Fruit fly (Drosophila melanogaster): Measurements from ENCODE around the gene CG15386.

CG15386 gene

dm6 chr2L:2182735-2183340 lies 34.2 kb downstream of the CG15386 start:
- no peak for TF ChIP-seq Myc (optimal IDR thresholded peaks at IDR 0.05)
- no peak for TF ChIP-seq insv (optimal IDR thresholded peaks at IDR 0.05)
- TF ChIP-seq ttk (optimal IDR thresholded peaks at IDR 0.05), result no peak
- no peak for TF ChIP-seq h (optimal IDR thresholded peaks at IDR 0.05)
- TF ChIP-seq psq (optimal IDR thresholded peaks at IDR 0.05), result no peak
- no peak for TF ChIP-seq Sin3A (optimal IDR thresholded peaks at IDR 0.05)

dm6 chr2L:2181971-2182643 lies 34.9 kb downstream of the CG15386 start:
- TF ChIP-seq insv (optimal IDR thresholded peaks at IDR 0.05), result no peak
- no peak for TF ChIP-seq psq (optimal IDR thresholded peaks at IDR 0.05)
- no peak for TF ChIP-seq Sin3A (optimal IDR thresholded peaks at IDR 0.05)
- TF ChIP-seq ttk (optimal IDR thresholded peaks at IDR 0.05), result no peak
- no peak for TF ChIP-seq h (optimal IDR thresholded peaks at IDR 0.05)
- no peak for TF ChIP-seq Myc (optimal IDR thresholded peaks at IDR 0.05)

- TF ChIP-seq insv (optimal IDR thresholded peaks at IDR 0.05) (no peak), Myc (optimal IDR thresholded peaks at IDR 0.05) (no peak)
Observed at dm6 chr2L:2180665-2181064, 36.4 kb downstream of the CG15386 start.

dm6 chr2L:2180120-2180539 lies 36.9 kb downstream of the CG15386 start:
- TF ChIP-seq Myc (optimal IDR thresholded peaks at IDR 0.05) (no peak), ttk (optimal IDR thresholded peaks at IDR 0.05) (no peak), h (optimal IDR thresholded peaks at IDR 0.05) (no peak), psq (optimal IDR thresholded peaks at IDR 0.05) (no peak), Sin3A (optimal IDR thresholded peaks at IDR 0.05) (no peak), insv (optimal IDR thresholded peaks at IDR 0.05) (no peak)

dm6 chr2L:2179366-2179765 lies 37.7 kb downstream of the CG15386 start:
- no peak for TF ChIP-seq insv (optimal IDR thresholded peaks at IDR 0.05)
- no peak for TF ChIP-seq Sin3A (optimal IDR thresholded peaks at IDR 0.05)
- no peak for TF ChIP-seq Myc (optimal IDR thresholded peaks at IDR 0.05)
- no peak for TF ChIP-seq h (optimal IDR thresholded peaks at IDR 0.05)

dm6 chr2L:2178810-2179143 lies 38.3 kb downstream of the CG15386 start:
- no peak for TF ChIP-seq psq (optimal IDR thresholded peaks at IDR 0.05)
- no peak for TF ChIP-seq h (optimal IDR thresholded peaks at IDR 0.05)
- TF ChIP-seq insv (optimal IDR thresholded peaks at IDR 0.05), result no peak
- TF ChIP-seq Sin3A (optimal IDR thresholded peaks at IDR 0.05), result no peak
- no peak for TF ChIP-seq Myc (optimal IDR thresholded peaks at IDR 0.05)
- TF ChIP-seq ttk (optimal IDR thresholded peaks at IDR 0.05), result no peak

dm6 chr2L:2177969-2178809 lies 38.9 kb downstream of the CG15386 start, which contains the start of gene aop:
TSS of gene aop (minus strand) at chr2L:2178754.
- no peak for TF ChIP-seq ttk (optimal IDR thresholded peaks at IDR 0.05)
- TF ChIP-seq h (optimal IDR thresholded peaks at IDR 0.05), result no peak
- no peak for TF ChIP-seq Myc (optimal IDR thresholded peaks at IDR 0.05)
- no peak for TF ChIP-seq Sin3A (optimal IDR thresholded peaks at IDR 0.05)
- TF ChIP-seq psq (optimal IDR thresholded peaks at IDR 0.05), result no peak
- TF ChIP-seq insv (optimal IDR thresholded peaks at IDR 0.05), result no peak

dm6 chr2L:2177312-2177968 lies 39.6 kb downstream of the CG15386 start:
- TF ChIP-seq Sin3A (optimal IDR thresholded peaks at IDR 0.05) (no peak), Myc (optimal IDR thresholded peaks at IDR 0.05) (no peak), insv (optimal IDR thresholded peaks at IDR 0.05) (no peak), psq (optimal IDR thresholded peaks at IDR 0.05) (no peak), h (optimal IDR thresholded peaks at IDR 0.05) (no peak)

dm6 chr2L:2175930-2176643 lies 41.0 kb downstream of the CG15386 start:
- TF ChIP-seq Sin3A (optimal IDR thresholded peaks at IDR 0.05) (no peak), insv (optimal IDR thresholded peaks at IDR 0.05) (no peak), psq (optimal IDR thresholded peaks at IDR 0.05) (no peak), h (optimal IDR thresholded peaks at IDR 0.05) (no peak), Myc (optimal IDR thresholded peaks at IDR 0.05) (no peak), ttk (optimal IDR thresholded peaks at IDR 0.05) (no peak)

dm6 chr2L:2175090-2175830 lies 41.8 kb downstream of the CG15386 start:
- TF ChIP-seq insv (optimal IDR thresholded peaks at IDR 0.05), result no peak

- TF ChIP-seq h (optimal IDR thresholded peaks at IDR 0.05) (no peak), psq (optimal IDR thresholded peaks at IDR 0.05) (no peak)
Observed at dm6 chr2L:2173604-2174003, 43.4 kb downstream of the CG15386 start.
